Worm (Caenorhabditis elegans) whole organism, L1 larva: ENCODE results near the gene gbf-1.
"Not testable (repeated sequence)": the region's sequence is repeated elsewhere in the genome, so short reads cannot be mapped to it uniquely, and the experiment has no call there.

Experiments
- C04F5.9 ChIP-seq: sonication (generic microtip); optimal IDR thresholded peaks from 2 replicates; lab custom pipeline; 2016; ENCODE audit warnings: missing genetic modification characterization, missing compliant biosample characterization
- Y116A8C.19 ChIP-seq: sonication (generic microtip); optimal IDR thresholded peaks from 2 replicates; lab custom pipeline; 2016; ENCODE audit warnings: missing compliant biosample characterization, missing genetic modification characterization, borderline replicate concordance
- aha-1 ChIP-seq: fragments of 150-350 bp; optimal IDR thresholded peaks from 2 replicates; lab custom pipeline; 2014; ENCODE audit warnings: missing biosample characterization, missing genetic modification characterization
- alr-1 ChIP-seq: fragments of 200-800 bp; sonication (Bioruptor generic); optimal IDR thresholded peaks from 2 replicates; lab custom pipeline; 2018; ENCODE audit warnings: borderline replicate concordance, mild to moderate bottlenecking, missing genetic modification characterization, missing compliant biosample characterization
- aly-2 ChIP-seq: fragments of 150-350 bp; optimal IDR thresholded peaks from 2 replicates; lab custom pipeline; 2014; ENCODE audit warnings: missing biosample characterization, missing genetic modification characterization
- blmp-1 ChIP-seq: fragments of 150-350 bp; optimal IDR thresholded peaks from 2 replicates; lab custom pipeline; 2014; ENCODE audit warnings: missing biosample characterization, missing genetic modification characterization
- ceh-63 ChIP-seq: fragments of 200-800 bp; sonication (Bioruptor generic); optimal IDR thresholded peaks from 2 replicates; lab custom pipeline; 2018; ENCODE audit warnings: mild to moderate bottlenecking, missing genetic modification characterization, missing compliant biosample characterization
- ceh-88 ChIP-seq: fragments of 200-800 bp; sonication (Bioruptor generic); IDR thresholded peaks from 2 replicates; pipeline ENCODE4 v1.3.6; 2022; ENCODE audit warnings: missing genetic modification characterization, missing compliant biosample characterization
- ces-1 ChIP-seq: fragments of 150-350 bp; optimal IDR thresholded peaks from 2 replicates; lab custom pipeline; 2014; ENCODE audit warnings: missing biosample characterization, missing genetic modification reagents, missing genetic modification characterization
- dsc-1 ChIP-seq: sonication (generic microtip); optimal IDR thresholded peaks from 2 replicates; lab custom pipeline; 2016; ENCODE audit warnings: mild to moderate bottlenecking, missing genetic modification characterization, missing compliant biosample characterization
- efl-1 ChIP-seq, 4 experiments: fragments of 150-350 bp; optimal IDR thresholded peaks in 3 of 4; peaks in 1 of 4; 1 replicate in 1 of 4; 2 replicates in 3 of 4; lab custom pipeline; 2014; ENCODE audit warnings: missing biosample characterization in 2 of 4, missing genetic modification characterization in 2 of 4, missing genetic modification reagents in 2 of 4
- egl-27 ChIP-seq, 2 experiments: fragments of 150-350 bp in 1 of 2; sonication (generic microtip); optimal IDR thresholded peaks; 3 replicates each; lab custom pipeline; 2017 to 2018; ENCODE audit warnings: missing biosample characterization in 2 of 2, missing genetic modification characterization in 2 of 2, missing genetic modification reagents in 2 of 2
- elt-2 ChIP-seq: sonication (generic microtip); optimal IDR thresholded peaks from 2 replicates; lab custom pipeline; 2016; ENCODE audit warnings: missing genetic modification characterization, mild to moderate bottlenecking, inconsistent platforms, missing compliant biosample characterization, missing genetic modification reagents
- elt-3 ChIP-seq, 6 experiments: fragments of 150-350 bp in 1 of 6; sonication (generic microtip); optimal IDR thresholded peaks; 2 replicates each; lab custom pipeline; 2017 to 2018; ENCODE audit warnings: missing biosample characterization in 6 of 6, missing genetic modification characterization in 6 of 6, inconsistent platforms in 1 of 6
- ets-5 ChIP-seq: fragments of 200-800 bp; sonication (Bioruptor generic); IDR thresholded peaks from 2 replicates; pipeline ENCODE4 v1.3.6; 2022; ENCODE audit warnings: missing genetic modification characterization, missing compliant biosample characterization
- fkh-10 ChIP-seq: sonication (generic microtip); optimal IDR thresholded peaks from 2 replicates; lab custom pipeline; 2017; ENCODE audit warnings: missing biosample characterization, missing genetic modification reagents, missing genetic modification characterization
- fkh-8 ChIP-seq: sonication (generic microtip); optimal IDR thresholded peaks from 2 replicates; lab custom pipeline; 2016; ENCODE audit warnings: mild to moderate bottlenecking, missing genetic modification characterization, missing compliant biosample characterization
- grh-1 ChIP-seq: fragments of 200-800 bp; sonication (Bioruptor generic); IDR thresholded peaks from 2 replicates; pipeline ENCODE4 v1.3.6; 2022; ENCODE audit warnings: missing genetic modification reagents, missing genetic modification characterization, missing compliant biosample characterization
- hlh-4 ChIP-seq: sonication (generic microtip); optimal IDR thresholded peaks from 2 replicates; lab custom pipeline; 2016; ENCODE audit warnings: mild to moderate bottlenecking, missing genetic modification characterization, missing compliant biosample characterization
- irx-1 ChIP-seq: sonication (generic microtip); optimal IDR thresholded peaks from 2 replicates; lab custom pipeline; 2016; ENCODE audit warnings: missing genetic modification characterization, missing compliant biosample characterization
- isw-1 ChIP-seq: fragments of 200-800 bp; sonication (Bioruptor generic); IDR thresholded peaks from 2 replicates; pipeline ENCODE4 v1.3.6; 2022; ENCODE audit warnings: missing genetic modification characterization, missing compliant biosample characterization
- jun-1 ChIP-seq: fragments of 150-350 bp; optimal IDR thresholded peaks from 2 replicates; lab custom pipeline; 2014; ENCODE audit warnings: missing biosample characterization, missing genetic modification reagents, missing genetic modification characterization
- lin-14 ChIP-seq: fragments of 200-800 bp; sonication (Bioruptor generic); optimal IDR thresholded peaks from 2 replicates; lab custom pipeline; 2018; ENCODE audit warnings: mild to moderate bottlenecking, missing genetic modification characterization, moderate library complexity, missing compliant biosample characterization
- lin-15B ChIP-seq: fragments of 150-350 bp; sonication (generic microtip); optimal IDR thresholded peaks from 3 replicates; lab custom pipeline; 2014; ENCODE audit warnings: missing biosample characterization, missing genetic modification characterization
- lin-39 ChIP-seq: fragments of 150-350 bp; optimal IDR thresholded peaks from 2 replicates; lab custom pipeline; 2014; ENCODE audit warnings: missing biosample characterization, missing genetic modification reagents, missing genetic modification characterization
- lir-3 ChIP-seq: sonication (generic microtip); optimal IDR thresholded peaks from 2 replicates; lab custom pipeline; 2016; ENCODE audit warnings: mild to moderate bottlenecking, missing genetic modification characterization, moderate library complexity, missing compliant biosample characterization; ENCODE audit not compliant: poor library complexity
- lsy-2 ChIP-seq, 2 experiments: fragments of 150-350 bp; optimal IDR thresholded peaks; 2 replicates each; lab custom pipeline; 2014; ENCODE audit warnings: missing biosample characterization in 2 of 2, missing genetic modification characterization in 2 of 2
- mab-9 ChIP-seq: fragments of 200-800 bp; sonication (Bioruptor generic); IDR thresholded peaks from 2 replicates; pipeline ENCODE4 v1.3.6; 2022; ENCODE audit warnings: missing genetic modification reagents, missing genetic modification characterization, missing compliant biosample characterization
- mdl-1 ChIP-seq, 2 experiments: fragments of 150-350 bp; optimal IDR thresholded peaks; 2 replicates each; lab custom pipeline; 2014 to 2017; ENCODE audit warnings: missing biosample characterization in 2 of 2, missing genetic modification characterization in 2 of 2, inconsistent platforms in 1 of 2
- mep-1 ChIP-seq: fragments of 150-350 bp; optimal IDR thresholded peaks from 2 replicates; lab custom pipeline; 2014; ENCODE audit warnings: missing biosample characterization, missing genetic modification characterization
- nhr-11 ChIP-seq: fragments of 150-350 bp; optimal IDR thresholded peaks from 2 replicates; lab custom pipeline; 2014; ENCODE audit warnings: missing biosample characterization, missing genetic modification characterization
- nhr-12 ChIP-seq: sonication (generic microtip); optimal IDR thresholded peaks from 2 replicates; lab custom pipeline; 2017; ENCODE audit warnings: missing biosample characterization, missing genetic modification characterization
- nhr-19 ChIP-seq: fragments of 200-800 bp; sonication (Bioruptor generic); conservative IDR thresholded peaks from 2 replicates; pipeline ENCODE4 v1.3.6; 2022; ENCODE audit warnings: missing genetic modification characterization, missing compliant biosample characterization
- nhr-237 ChIP-seq: fragments of 150-350 bp; optimal IDR thresholded peaks from 2 replicates; lab custom pipeline; 2014; ENCODE audit warnings: missing biosample characterization, missing genetic modification characterization
- nhr-28 ChIP-seq: fragments of 150-350 bp; optimal IDR thresholded peaks from 2 replicates; lab custom pipeline; 2014; ENCODE audit warnings: missing biosample characterization, missing genetic modification characterization
- nhr-76 ChIP-seq: sonication (generic microtip); optimal IDR thresholded peaks from 2 replicates; lab custom pipeline; 2017; ENCODE audit warnings: missing biosample characterization, missing genetic modification characterization
- nhr-77 ChIP-seq: fragments of 150-350 bp; optimal IDR thresholded peaks from 2 replicates; lab custom pipeline; 2014; ENCODE audit warnings: missing biosample characterization, missing genetic modification characterization
- nhr-85 ChIP-seq: sonication (generic microtip); peaks from one replicate; lab custom pipeline; 2016; ENCODE audit warnings: missing genetic modification characterization, inconsistent platforms, missing compliant biosample characterization
- pag-3 ChIP-seq: sonication (generic microtip); optimal IDR thresholded peaks from 2 replicates; lab custom pipeline; 2017; ENCODE audit warnings: missing genetic modification characterization, mild to moderate bottlenecking, missing compliant biosample characterization, antibody characterized with exemption, borderline replicate concordance; ENCODE audit not compliant: insufficient read depth
- pax-3 ChIP-seq: fragments of 200-800 bp; sonication (Bioruptor generic); optimal IDR thresholded peaks from 2 replicates; lab custom pipeline; 2018; ENCODE audit warnings: mild to moderate bottlenecking, missing genetic modification characterization, moderate library complexity, missing compliant biosample characterization
- skn-1 ChIP-seq: fragments of 150-350 bp; optimal IDR thresholded peaks from 2 replicates; lab custom pipeline; 2014; ENCODE audit warnings: missing biosample characterization, missing genetic modification characterization
- snu-23 ChIP-seq: sonication (generic microtip); optimal IDR thresholded peaks from 2 replicates; lab custom pipeline; 2016; ENCODE audit warnings: missing genetic modification characterization, missing compliant biosample characterization
- sox-4 ChIP-seq: sonication (generic microtip); optimal IDR thresholded peaks from 2 replicates; lab custom pipeline; 2016; ENCODE audit warnings: missing genetic modification characterization, missing compliant biosample characterization
- sptf-1 ChIP-seq: fragments of 150-350 bp; optimal IDR thresholded peaks from 2 replicates; lab custom pipeline; 2014; ENCODE audit warnings: missing biosample characterization, missing genetic modification characterization
- sup-37 ChIP-seq: fragments of 200-800 bp; sonication (Bioruptor generic); optimal IDR thresholded peaks from 2 replicates; lab custom pipeline; 2018; ENCODE audit warnings: mild to moderate bottlenecking, missing genetic modification characterization, missing compliant biosample characterization
- tbx-2 ChIP-seq: sonication (generic microtip); optimal IDR thresholded peaks from 2 replicates; lab custom pipeline; 2016; ENCODE audit warnings: missing genetic modification characterization, missing compliant biosample characterization
- tlp-1 ChIP-seq: fragments of 150-350 bp; optimal IDR thresholded peaks from 2 replicates; lab custom pipeline; 2014; ENCODE audit warnings: missing biosample characterization, missing genetic modification characterization
- vab-15 ChIP-seq: sonication (generic microtip); optimal IDR thresholded peaks from 2 replicates; lab custom pipeline; 2017; ENCODE audit warnings: missing genotype, mild to moderate bottlenecking, missing genetic modification characterization, missing compliant biosample characterization
- xbp-1 ChIP-seq: sonication (generic microtip); optimal IDR thresholded peaks from 2 replicates; lab custom pipeline; 2016; ENCODE audit warnings: missing genetic modification characterization, missing compliant biosample characterization
- zag-1 ChIP-seq: fragments of 150-350 bp; optimal IDR thresholded peaks from 2 replicates; lab custom pipeline; 2014; ENCODE audit warnings: missing biosample characterization, missing genetic modification characterization
- ztf-4 ChIP-seq: fragments of 150-350 bp; optimal IDR thresholded peaks from 2 replicates; lab custom pipeline; 2014; ENCODE audit warnings: missing biosample characterization, missing genetic modification characterization

Gene gbf-1

ce11 chrIII:11773581-11773980 lies at the start of gene gbf-1:
TSS of gene gbf-1 (minus strand) at chrIII:11773681.
- not testable (repeated sequence) for TF ChIP-seq efl-1 (optimal IDR thresholded peaks at IDR 0.05; lab: Kevin White, UChicago)
- peak in 1 of 2 experiments; percentile 71 for TF ChIP-seq efl-1 (GFP tag; optimal IDR thresholded peaks at IDR 0.05 in 1 of 2; lab: Kevin White, UChicago)

- TF ChIP-seq aha-1 (peak; percentile 27), nhr-237 (tag; lab: Kevin White, UChicago) (peak; percentile 16), xbp-1 (tag; lab: Kevin White, UChicago) (peak; percentile 73), isw-1 (peak; percentile 74), sox-4 (no peak), lin-15B (peak; percentile 83), mep-1 (tag; lab: Kevin White, UChicago) (peak; percentile 94), sptf-1 (tag; lab: Kevin White, UChicago) (no peak), pag-3 (tag; lab: Kevin White, UChicago) (no peak), nhr-12 (tag; lab: Kevin White, UChicago) (no peak), elt-2 (tag; lab: Kevin White, UChicago) (peak; percentile 65), vab-15 (tag; lab: Kevin White, UChicago) (peak; percentile 77), nhr-76 (no peak), nhr-28 (tag; lab: Kevin White, UChicago) (no peak), sup-37 (GFP tag; lab: Kevin White, UChicago) (no peak), zag-1 (tag; lab: Kevin White, UChicago) (no peak), ceh-88 (GFP tag; lab: Robert Waterston, UW) (no peak; the same call in 1 of the 2 replicates), alr-1 (tag; lab: Kevin White, UChicago) (no peak), blmp-1 (peak; percentile 74), ztf-4 (tag; lab: Kevin White, UChicago) (peak; percentile 39), grh-1 (0 out of 2 replicates have a peak, but pooled peaks have one; percentile 16), elt-3 (tag; optimal IDR thresholded peaks at IDR 0.05; lab: Kevin White, UChicago) (peak in 4 of 6 experiments; percentile 23 to 91 (median 54)), ets-5 (GFP tag; lab: Robert Waterston, UW) (no peak), lsy-2 (tag; optimal IDR thresholded peaks at IDR 0.05; lab: Kevin White, UChicago) (peak; percentile 96 to 99), jun-1 (peak; percentile 52), dsc-1 (peak; percentile 67), lin-39 (tag; lab: Kevin White, UChicago) (peak; percentile 44), aly-2 (tag; lab: Kevin White, UChicago) (no peak), nhr-77 (tag; lab: Kevin White, UChicago) (peak; percentile 82), ces-1 (GFP tag; lab: Kevin White, UChicago) (no peak), hlh-4 (tag; lab: Kevin White, UChicago) (no peak), ceh-63 (GFP tag; lab: Kevin White, UChicago) (no peak), fkh-8 (tag; lab: Kevin White, UChicago) (peak; percentile 86), snu-23 (GFP tag; lab: Kevin White, UChicago) (peak; percentile 93), irx-1 (tag; lab: Kevin White, UChicago) (peak; percentile 60), egl-27 (tag; optimal IDR thresholded peaks at IDR 0.05; lab: Kevin White, UChicago) (peak; percentile 1 to 44), Y116A8C.19 (tag; lab: Kevin White, UChicago) (no peak), lir-3 (tag; lab: Kevin White, UChicago) (no peak), nhr-19 (GFP tag; lab: Robert Waterston, UW) (peak; percentile 79), tbx-2 (tag; lab: Kevin White, UChicago) (peak; percentile 88), lin-14 (GFP tag; lab: Kevin White, UChicago) (peak; percentile 94), tlp-1 (tag; lab: Kevin White, UChicago) (no peak), mab-9 (GFP tag; lab: Robert Waterston, UW) (0 out of 2 replicates have a peak, but pooled peaks have one; percentile 9), nhr-85 (tag; lab: Kevin White, UChicago) (peak; percentile 89), nhr-11 (no peak), pax-3 (peak; percentile 55), skn-1 (peak; percentile 88), mdl-1 (tag; optimal IDR thresholded peaks at IDR 0.05; lab: Kevin White, UChicago) (peak in 1 of 2 experiments; percentile 96), fkh-10 (GFP tag; lab: Kevin White, UChicago) (peak; percentile 38), C04F5.9 (tag; lab: Kevin White, UChicago) (peak; percentile 57)
These were observed 49.8 kb upstream of the gbf-1 start, which contains the start of gene C18D11.3 for ce11 chrIII:11823260-11823659. TSS of gene C18D11.3 (plus strand) at chrIII:11823448.
